Fruit fly (Drosophila melanogaster) whole organism, embryonic: ENCODE data around the gene dhd.

ENCODE experiments used
- Antp ChIP-seq: fragments of 200-800 bp; sonication (Bioruptor generic); optimal IDR thresholded peaks from 3 replicates; lab custom pipeline; 2016; ENCODE audit warnings: missing biosample characterization, missing genetic modification characterization
- BEAF-32 ChIP-seq: fragments of 200-800 bp; sonication (Bioruptor generic); optimal IDR thresholded peaks from 3 replicates; lab custom pipeline; 2017; ENCODE audit warnings: missing biosample characterization, missing genetic modification characterization, mild to moderate bottlenecking, moderate library complexity, missing genetic modification reagents
- Bdp1 ChIP-seq: fragments of 200-800 bp; sonication (Bioruptor generic); optimal IDR thresholded peaks from 3 replicates; lab custom pipeline; 2016; ENCODE audit warnings: missing biosample characterization, missing genetic modification characterization
- CG10209 ChIP-seq: fragments of 200-800 bp; sonication (Bioruptor generic); optimal IDR thresholded peaks from 3 replicates; lab custom pipeline; 2017; ENCODE audit warnings: missing biosample characterization, mild to moderate bottlenecking, missing genetic modification characterization, missing genetic modification reagents
- CG11560 ChIP-seq: fragments of 200-800 bp; sonication (Bioruptor generic); IDR thresholded peaks from 3 replicates; pipeline ENCODE4 v1.3.6; 2022; ENCODE audit warnings: missing biosample characterization, missing genetic modification characterization
- CG12236 ChIP-seq: fragments of 200-800 bp; sonication (Bioruptor generic); optimal IDR thresholded peaks from 2 replicates; lab custom pipeline; 2016; ENCODE audit warnings: missing biosample characterization, missing genetic modification characterization
- CG1233 ChIP-seq: fragments of 200-800 bp; sonication (Bioruptor generic); optimal IDR thresholded peaks from 4 replicates; lab custom pipeline; 2018; ENCODE audit warnings: missing biosample characterization, mild to moderate bottlenecking, missing genetic modification characterization
- CG14014 ChIP-seq: fragments of 200-800 bp; sonication (Bioruptor generic); IDR thresholded peaks from 2 replicates; pipeline ENCODE4 v1.3.6; 2022; ENCODE audit warnings: missing biosample characterization, missing genetic modification characterization
- CG30431 ChIP-seq: fragments of 200-800 bp; sonication (Bioruptor generic); optimal IDR thresholded peaks from 2 replicates; lab custom pipeline; 2017; ENCODE audit warnings: missing biosample characterization, missing genetic modification characterization
- CG31388 ChIP-seq: fragments of 200-800 bp; sonication (Bioruptor generic); optimal IDR thresholded peaks from 2 replicates; lab custom pipeline; 2016; ENCODE audit warnings: missing biosample characterization, missing genetic modification characterization
- CG31441 ChIP-seq: fragments of 200-800 bp; sonication (Bioruptor generic); IDR thresholded peaks from 2 replicates; pipeline ENCODE4 v1.3.6; 2022; ENCODE audit warnings: missing biosample characterization, missing genetic modification characterization
- CG32532 ChIP-seq: fragments of 200-800 bp; sonication (Bioruptor generic); IDR thresholded peaks from 2 replicates; pipeline ENCODE4 v1.3.6; 2022; ENCODE audit warnings: missing biosample characterization, missing genetic modification characterization
- CG34224 ChIP-seq: fragments of 200-800 bp; sonication (Bioruptor generic); IDR thresholded peaks from 3 replicates; pipeline ENCODE4 v1.3.6; 2022; ENCODE audit warnings: missing biosample characterization, missing genetic modification characterization; ENCODE audit not compliant: partially characterized antibody
- CG3995 ChIP-seq: fragments of 200-800 bp; sonication (Bioruptor generic); optimal IDR thresholded peaks from 3 replicates; lab custom pipeline; 2016; ENCODE audit warnings: missing biosample characterization, missing genetic modification characterization
- CG4328 ChIP-seq: fragments of 200-800 bp; sonication (Bioruptor generic); optimal IDR thresholded peaks from 3 replicates; lab custom pipeline; 2017; ENCODE audit warnings: missing biosample characterization, missing genetic modification reagents, missing genetic modification characterization
- CG4820 ChIP-seq: fragments of 200-800 bp; sonication (Bioruptor generic); optimal IDR thresholded peaks from 3 replicates; lab custom pipeline; 2016; ENCODE audit warnings: missing biosample characterization, missing genetic modification characterization
- CG6765 ChIP-seq: fragments of 200-800 bp; sonication (Bioruptor generic); optimal IDR thresholded peaks from 3 replicates; lab custom pipeline; 2017; ENCODE audit warnings: missing biosample characterization, mild to moderate bottlenecking, missing genetic modification characterization
- CG7928 ChIP-seq: fragments of 200-800 bp; sonication (Bioruptor generic); optimal IDR thresholded peaks from 2 replicates; lab custom pipeline; 2017; ENCODE audit warnings: missing biosample characterization, mild to moderate bottlenecking, missing genetic modification characterization
- CG8944 ChIP-seq: fragments of 200-800 bp; sonication (Bioruptor generic); optimal IDR thresholded peaks from 3 replicates; lab custom pipeline; 2016; ENCODE audit warnings: missing biosample characterization, missing genetic modification characterization
- Camta ChIP-seq: fragments of 200-800 bp; sonication (Bioruptor generic); optimal IDR thresholded peaks from 2 replicates; lab custom pipeline; 2016; ENCODE audit warnings: missing biosample characterization, missing genetic modification characterization
- Chrac-16 ChIP-seq: fragments of 200-800 bp; sonication (Bioruptor generic); optimal IDR thresholded peaks from 3 replicates; lab custom pipeline; 2016; ENCODE audit warnings: missing biosample characterization, missing genetic modification characterization
- CrebB ChIP-seq: fragments of 200-800 bp; sonication (Bioruptor generic); optimal IDR thresholded peaks from 3 replicates; lab custom pipeline; 2018; ENCODE audit warnings: missing biosample characterization, mild to moderate bottlenecking, missing genetic modification characterization
- Dll ChIP-seq: fragments of 200-800 bp; sonication (Bioruptor generic); IDR thresholded peaks from 4 replicates; pipeline ENCODE4 v1.3.6; 2022; ENCODE audit warnings: missing biosample characterization, missing genetic modification characterization; ENCODE audit not compliant: partially characterized antibody
- Dp ChIP-seq: fragments of 200-800 bp; sonication (Bioruptor generic); optimal IDR thresholded peaks from 2 replicates; lab custom pipeline; 2018; ENCODE audit warnings: missing biosample characterization, mild to moderate bottlenecking, missing genetic modification characterization, moderate library complexity
- Ets65A ChIP-seq: fragments of 200-800 bp; sonication (Bioruptor generic); peaks from one replicate; lab custom pipeline; 2016; ENCODE audit warnings: missing biosample characterization, missing genetic modification characterization
- Ets97D ChIP-seq: fragments of 200-800 bp; sonication (Bioruptor generic); optimal IDR thresholded peaks from 3 replicates; lab custom pipeline; 2016; ENCODE audit warnings: missing biosample characterization, missing genetic modification characterization
- GATAe ChIP-seq: fragments of 200-800 bp; sonication (Bioruptor generic); conservative IDR thresholded peaks from 2 replicates; pipeline ENCODE4 v1.3.6; 2022; ENCODE audit warnings: missing biosample characterization, missing genetic modification characterization
- HLH3B ChIP-seq: fragments of 200-800 bp; sonication (Bioruptor generic); IDR thresholded peaks from 2 replicates; pipeline ENCODE4 v1.3.6; 2022; ENCODE audit warnings: missing biosample characterization, missing genetic modification characterization
- Hr78 ChIP-seq, 2 experiments: fragments of 200-800 bp in 1 of 2; fragments of >200 bp in 1 of 2; sonication (Bioruptor generic) in 1 of 2; optimal IDR thresholded peaks; 2 replicates each; lab custom pipeline; 2017 to 2019; ENCODE audit warnings: missing biosample characterization in 2 of 2, missing genetic modification characterization in 2 of 2, mild to moderate bottlenecking in 1 of 2, moderate library complexity in 1 of 2
- Mad ChIP-seq: fragments of 200-800 bp; sonication (Bioruptor generic); optimal IDR thresholded peaks from 2 replicates; lab custom pipeline; 2016; ENCODE audit warnings: missing biosample characterization, missing genetic modification characterization
- Med ChIP-seq: fragments of 200-800 bp; sonication (Bioruptor generic); peaks from one replicate; lab custom pipeline; 2016; ENCODE audit warnings: missing biosample characterization, missing genetic modification characterization, mild to moderate bottlenecking, inconsistent platforms, moderate library complexity
- Nf-YC ChIP-seq: fragments of 200-800 bp; optimal IDR thresholded peaks from 3 replicates; lab custom pipeline; 2019; ENCODE audit warnings: missing biosample characterization, mild to moderate bottlenecking, missing genetic modification characterization, moderate library complexity
- Oli ChIP-seq: fragments of 200-800 bp; sonication (Bioruptor generic); optimal IDR thresholded peaks from 2 replicates; lab custom pipeline; 2018; ENCODE audit warnings: missing biosample characterization, mild to moderate bottlenecking, missing genetic modification characterization, moderate library complexity
- Ravus ChIP-seq: fragments of 200-800 bp; sonication (Bioruptor generic); IDR thresholded peaks from 2 replicates; pipeline ENCODE4 v1.3.6; 2022; ENCODE audit warnings: missing biosample characterization, missing genetic modification characterization
- Six4 ChIP-seq: fragments of 200-800 bp; sonication (Bioruptor generic); optimal IDR thresholded peaks from 2 replicates; lab custom pipeline; 2016; ENCODE audit warnings: missing biosample characterization, missing genetic modification characterization
- chif ChIP-seq, 2 experiments: fragments of 200-800 bp; sonication (Bioruptor generic); optimal IDR thresholded peaks; 3 replicates each; lab custom pipeline; 2016; ENCODE audit warnings: missing biosample characterization in 2 of 2, missing genetic modification characterization in 2 of 2
- ci ChIP-seq: fragments of 200-800 bp; sonication (Bioruptor generic); IDR thresholded peaks from 3 replicates; pipeline ENCODE4 v1.3.6; 2022; ENCODE audit warnings: missing biosample characterization, missing genetic modification characterization
- dati ChIP-seq: fragments of 200-800 bp; sonication (Bioruptor generic); IDR thresholded peaks from 2 replicates; pipeline ENCODE4 v1.3.6; 2022; ENCODE audit warnings: missing biosample characterization, missing genetic modification characterization
- grau ChIP-seq: fragments of 200-800 bp; optimal IDR thresholded peaks from 3 replicates; lab custom pipeline; 2019; ENCODE audit warnings: missing biosample characterization, mild to moderate bottlenecking, missing genetic modification characterization, moderate library complexity
- hth ChIP-seq: fragments of >200 bp; optimal IDR thresholded peaks from 2 replicates; lab custom pipeline; 2017; ENCODE audit warnings: inconsistent platforms
- nom ChIP-seq: fragments of 200-800 bp; sonication (Bioruptor generic); optimal IDR thresholded peaks from 2 replicates; lab custom pipeline; 2017; ENCODE audit warnings: missing biosample characterization, missing genetic modification characterization, mild to moderate bottlenecking, moderate library complexity, missing genetic modification reagents
- phol ChIP-seq: fragments of 200-800 bp; sonication (Bioruptor generic); optimal IDR thresholded peaks from 3 replicates; lab custom pipeline; 2018; ENCODE audit warnings: missing biosample characterization, mild to moderate bottlenecking, missing genetic modification characterization, moderate library complexity
- scrt ChIP-seq: fragments of 200-800 bp; sonication (Bioruptor generic); optimal IDR thresholded peaks from 2 replicates; lab custom pipeline; 2018; ENCODE audit warnings: missing biosample characterization, mild to moderate bottlenecking, missing genetic modification characterization, moderate library complexity
- sd ChIP-seq: fragments of 200-800 bp; sonication (Bioruptor generic); optimal IDR thresholded peaks from 3 replicates; lab custom pipeline; 2018; ENCODE audit warnings: missing biosample characterization, mild to moderate bottlenecking, missing genetic modification characterization, moderate library complexity
- sens ChIP-seq: fragments of 200-800 bp; sonication (Bioruptor generic); peaks from one replicate; lab custom pipeline; 2016; ENCODE audit warnings: missing biosample characterization, missing genetic modification characterization
- sisA ChIP-seq: fragments of 200-800 bp; sonication (Bioruptor generic); IDR thresholded peaks from 2 replicates; pipeline ENCODE4 v1.3.6; 2022; ENCODE audit warnings: missing biosample characterization, missing genetic modification characterization
- sna ChIP-seq: fragments of 200-800 bp; sonication (Bioruptor generic); IDR thresholded peaks from 2 replicates; pipeline ENCODE4 v1.3.6; 2022; ENCODE audit warnings: missing biosample characterization, missing genetic modification characterization; ENCODE audit not compliant: partially characterized antibody
- sr ChIP-seq: fragments of 200-800 bp; sonication (Bioruptor generic); IDR thresholded peaks from 3 replicates; pipeline ENCODE4 v1.3.6; 2022; ENCODE audit warnings: missing biosample characterization, missing genetic modification characterization
- tll ChIP-seq, 2 experiments: fragments of 200-800 bp in 1 of 2; fragments of >200 bp in 1 of 2; sonication (Bioruptor generic) in 1 of 2; optimal IDR thresholded peaks; 2 replicates each; lab custom pipeline; 2017 to 2019; ENCODE audit warnings: missing biosample characterization in 2 of 2, missing genetic modification characterization in 2 of 2, mild to moderate bottlenecking in 1 of 2, moderate library complexity in 1 of 2
- tx ChIP-seq: fragments of 200-800 bp; sonication (Bioruptor generic); optimal IDR thresholded peaks from 2 replicates; lab custom pipeline; 2016; ENCODE audit warnings: missing biosample characterization, missing genetic modification characterization
- zfh1 ChIP-seq: fragments of 200-800 bp; sonication (Bioruptor generic); IDR thresholded peaks from 3 replicates; pipeline ENCODE4 v1.3.6; 2022; ENCODE audit warnings: missing biosample characterization, missing genetic modification characterization

Gene dhd

dm6 chrX:5332259-5332862 lies 20.4 kb downstream of the dhd start, which contains the start of gene CanB (continued):
- TF ChIP-seq nom (GFP tag; lab: Kevin White, UChicago) (no peak), CG4820 (GFP tag; lab: Kevin White, UChicago) (no peak), CG31388 (GFP tag; lab: Kevin White, UChicago) (no peak), Chrac-16 (GFP tag; lab: Kevin White, UChicago) (no peak), sr (no peak), Hr78 (GFP tag; optimal IDR thresholded peaks at IDR 0.05; lab: Kevin White, UChicago) (no peak), tll (GFP tag; optimal IDR thresholded peaks at IDR 0.05; lab: Kevin White, UChicago) (no peak), Med (GFP tag; lab: Kevin White, UChicago) (peak; percentile 88), Dll (GFP tag; lab: Robert Waterston, UW) (peak; percentile 74), Camta (no peak), Mad (GFP tag; lab: Kevin White, UChicago) (no peak), CG12236 (GFP tag; lab: Kevin White, UChicago) (no peak), CG31441 (no peak), ci (GFP tag; lab: Robert Waterston, UW) (0 out of 3 replicates have a peak, but pooled peaks have one; percentile 8), CG11560 (tag; lab: Robert Waterston, UW) (no peak), CG3995 (peak; percentile 38), HLH3B (GFP tag; lab: Robert Waterston, UW) (no peak; the same call in 1 of the 2 replicates), GATAe (no peak), CG7928 (GFP tag; lab: Kevin White, UChicago) (no peak), hth (no peak), CG14014 (GFP tag; lab: Robert Waterston, UW) (no peak), dati (GFP tag; lab: Robert Waterston, UW) (no peak), Bdp1 (GFP tag; lab: Kevin White, UChicago) (no peak), tx (GFP tag; lab: Kevin White, UChicago) (no peak), CG30431 (GFP tag; lab: Kevin White, UChicago) (no peak), Oli (no peak), Dp (GFP tag; lab: Kevin White, UChicago) (peak; percentile 4), CG6765 (no peak), CrebB (tag; lab: Kevin White, UChicago) (no peak), Nf-YC (tag; lab: Kevin White, UChicago) (no peak), sisA (GFP tag; lab: Robert Waterston, UW) (no peak), scrt (GFP tag; lab: Kevin White, UChicago) (peak; percentile 94), sd (peak; percentile 26), sens (GFP tag; lab: Kevin White, UChicago) (peak; percentile 82), chif (GFP tag; optimal IDR thresholded peaks at IDR 0.05; lab: Kevin White, UChicago) (peak in 1 of 2 experiments; percentile 2), BEAF-32 (GFP tag; lab: Kevin White, UChicago) (peak; percentile 74), CG8944 (GFP tag; lab: Kevin White, UChicago) (no peak), Ets65A (GFP tag; lab: Kevin White, UChicago) (no peak), sna (peak; percentile 52; the same call in 1 of the 2 replicates), CG1233 (no peak), grau (tag; lab: Kevin White, UChicago) (no peak), zfh1 (GFP tag; lab: Robert Waterston, UW) (no peak), phol (peak; percentile 18), Six4 (GFP tag; lab: Kevin White, UChicago) (no peak), CG10209 (GFP tag; lab: Kevin White, UChicago) (no peak), CG32532 (0 out of 2 replicates have a peak, but pooled peaks have one; percentile 11), Antp (GFP tag; lab: Kevin White, UChicago) (no peak), CG4328 (GFP tag; lab: Kevin White, UChicago) (no peak), Ravus (no peak), Ets97D (GFP tag; lab: Kevin White, UChicago) (peak; percentile 70), CG34224 (GFP tag; lab: Robert Waterston, UW) (peak; percentile 55; the same call in 1 of the 3 replicates)
